Worm (Caenorhabditis elegans) whole organism, L2 larva: ENCODE results near the gene his-61.

Experiments used
- C34F6.9 ChIP-seq: fragments of 150-350 bp; optimal IDR thresholded peaks from 2 replicates; lab custom pipeline; 2014; ENCODE audit warnings: missing biosample characterization, missing genetic modification characterization
- F13H6.1 ChIP-seq: sonication (generic microtip); optimal IDR thresholded peaks from 2 replicates; lab custom pipeline; 2016; ENCODE audit warnings: missing genetic modification characterization, missing compliant biosample characterization
- R02D3.7 ChIP-seq: fragments of 150-350 bp; optimal IDR thresholded peaks from 2 replicates; lab custom pipeline; 2014; ENCODE audit warnings: missing biosample characterization, missing genetic modification characterization
- Y55F3AM.14 ChIP-seq: fragments of 200-800 bp; sonication (Bioruptor generic); optimal IDR thresholded peaks from 2 replicates; lab custom pipeline; 2018; ENCODE audit warnings: mild to moderate bottlenecking, missing genetic modification characterization, missing compliant biosample characterization
- ZK546.5 ChIP-seq: sonication (generic microtip); optimal IDR thresholded peaks from 2 replicates; lab custom pipeline; 2017; ENCODE audit warnings: missing biosample characterization, missing genetic modification characterization
- alr-1 ChIP-seq: fragments of 150-350 bp; optimal IDR thresholded peaks from 2 replicates; lab custom pipeline; 2014; ENCODE audit warnings: missing biosample characterization, missing genetic modification characterization
- aly-2 ChIP-seq: fragments of 150-350 bp; optimal IDR thresholded peaks from 2 replicates; lab custom pipeline; 2014; ENCODE audit warnings: missing biosample characterization, missing genetic modification characterization
- ama-1 ChIP-seq: fragments of 150-350 bp; optimal IDR thresholded peaks from 2 replicates; lab custom pipeline; 2018; ENCODE audit warnings: inconsistent platforms
- blmp-1 ChIP-seq: sonication (generic microtip); optimal IDR thresholded peaks from 2 replicates; lab custom pipeline; 2017; ENCODE audit warnings: missing genetic modification characterization, mild to moderate bottlenecking, missing compliant biosample characterization, antibody characterized with exemption, moderate library complexity; ENCODE audit not compliant: insufficient read depth
- ceh-16 ChIP-seq: fragments of 150-350 bp; optimal IDR thresholded peaks from 2 replicates; lab custom pipeline; 2014; ENCODE audit warnings: missing biosample characterization, missing genetic modification characterization
- ceh-82 ChIP-seq: fragments of 150-350 bp; optimal IDR thresholded peaks from 2 replicates; lab custom pipeline; 2014; ENCODE audit warnings: missing biosample characterization, missing genetic modification characterization
- crh-2 ChIP-seq: sonication (generic microtip); optimal IDR thresholded peaks from 2 replicates; lab custom pipeline; 2017; ENCODE audit warnings: missing biosample characterization, missing genetic modification characterization
- dmd-4 ChIP-seq: sonication (generic microtip); optimal IDR thresholded peaks from 2 replicates; lab custom pipeline; 2017; ENCODE audit warnings: missing biosample characterization, missing genetic modification characterization
- egl-27 ChIP-seq: sonication (generic microtip); optimal IDR thresholded peaks from 3 replicates; lab custom pipeline; 2017; ENCODE audit warnings: missing biosample characterization, missing genetic modification reagents, missing genetic modification characterization
- elt-1 ChIP-seq: fragments of 150-350 bp; optimal IDR thresholded peaks from 2 replicates; lab custom pipeline; 2014; ENCODE audit warnings: missing biosample characterization, missing genetic modification characterization
- elt-3 ChIP-seq: sonication (generic microtip); optimal IDR thresholded peaks from 2 replicates; lab custom pipeline; 2017; ENCODE audit warnings: missing biosample characterization, missing genetic modification characterization
- fos-1 ChIP-seq: fragments of 150-350 bp; optimal IDR thresholded peaks from 2 replicates; lab custom pipeline; 2014; ENCODE audit warnings: missing biosample characterization, missing genetic modification characterization
- gmeb-1 ChIP-seq: fragments of 150-350 bp; optimal IDR thresholded peaks from 2 replicates; lab custom pipeline; 2014; ENCODE audit warnings: missing biosample characterization, missing genetic modification characterization
- lin-11 ChIP-seq: fragments of 150-350 bp; sonication (generic microtip); optimal IDR thresholded peaks from 2 replicates; lab custom pipeline; 2014; ENCODE audit warnings: missing biosample characterization, missing genetic modification characterization, inconsistent platforms, mixed read lengths
- lin-13 ChIP-seq: fragments of 150-350 bp; optimal IDR thresholded peaks from 2 replicates; lab custom pipeline; 2014; ENCODE audit warnings: missing biosample characterization, missing genetic modification reagents, missing genetic modification characterization
- lin-39 ChIP-seq: fragments of 150-350 bp; optimal IDR thresholded peaks from 2 replicates; lab custom pipeline; 2014; ENCODE audit warnings: missing biosample characterization, missing genetic modification reagents, missing genetic modification characterization
- lsy-2 ChIP-seq, 2 experiments: fragments of 150-350 bp in 1 of 2; sonication (generic microtip) in 1 of 2; optimal IDR thresholded peaks; 2 replicates each; lab custom pipeline; 2014 to 2017; ENCODE audit warnings: missing biosample characterization in 2 of 2, missing genetic modification characterization in 2 of 2
- mab-5 ChIP-seq: fragments of 150-350 bp; optimal IDR thresholded peaks from 2 replicates; lab custom pipeline; 2014; ENCODE audit warnings: missing biosample characterization, missing genetic modification characterization
- mbf-1 ChIP-seq: sonication (generic microtip); optimal IDR thresholded peaks from 2 replicates; lab custom pipeline; 2017; ENCODE audit warnings: missing biosample characterization, missing genetic modification characterization
- mdl-1 ChIP-seq, 2 experiments: fragments of 150-350 bp in 1 of 2; sonication (generic microtip) in 1 of 2; optimal IDR thresholded peaks; 2 replicates each; lab custom pipeline; 2017; ENCODE audit warnings: missing biosample characterization in 2 of 2, missing genetic modification characterization in 2 of 2
- nhr-10 ChIP-seq: sonication (generic microtip); optimal IDR thresholded peaks from 2 replicates; lab custom pipeline; 2017; ENCODE audit warnings: missing biosample characterization, missing genetic modification characterization
- nhr-11 ChIP-seq: fragments of 150-350 bp; optimal IDR thresholded peaks from 2 replicates; lab custom pipeline; 2014; ENCODE audit warnings: missing biosample characterization, missing genetic modification characterization
- nhr-129 ChIP-seq: fragments of 150-350 bp; optimal IDR thresholded peaks from 2 replicates; lab custom pipeline; 2014; ENCODE audit warnings: missing biosample characterization, missing genetic modification characterization
- nhr-21 ChIP-seq: fragments of 150-350 bp; optimal IDR thresholded peaks from 2 replicates; lab custom pipeline; 2014; ENCODE audit warnings: missing biosample characterization, missing genetic modification characterization
- nhr-23 ChIP-seq: fragments of 150-350 bp; optimal IDR thresholded peaks from 2 replicates; lab custom pipeline; 2014; ENCODE audit warnings: missing biosample characterization, missing genetic modification reagents, missing genetic modification characterization
- nhr-237 ChIP-seq: fragments of 150-350 bp; optimal IDR thresholded peaks from 2 replicates; lab custom pipeline; 2014; ENCODE audit warnings: missing biosample characterization, missing genetic modification characterization
- nhr-25 ChIP-seq: fragments of 150-350 bp; sonication (generic microtip); optimal IDR thresholded peaks from 3 replicates; lab custom pipeline; 2014; ENCODE audit warnings: missing biosample characterization, missing genetic modification characterization
- nhr-6 ChIP-seq: fragments of 150-350 bp; optimal IDR thresholded peaks from 2 replicates; lab custom pipeline; 2014; ENCODE audit warnings: missing biosample characterization, missing genetic modification characterization
- nhr-77 ChIP-seq: fragments of 150-350 bp; optimal IDR thresholded peaks from 2 replicates; lab custom pipeline; 2014; ENCODE audit warnings: missing biosample characterization, missing genetic modification characterization
- sem-4 ChIP-seq: fragments of 150-350 bp; optimal IDR thresholded peaks from 2 replicates; lab custom pipeline; 2014; ENCODE audit warnings: missing biosample characterization, missing genetic modification reagents, missing genetic modification characterization
- skn-1 ChIP-seq: sonication (generic microtip); optimal IDR thresholded peaks from 2 replicates; lab custom pipeline; 2017; ENCODE audit warnings: missing biosample characterization, missing genetic modification characterization
- sma-3 ChIP-seq: sonication (generic microtip); optimal IDR thresholded peaks from 2 replicates; lab custom pipeline; 2016; ENCODE audit warnings: missing genetic modification reagents, missing genetic modification characterization, missing compliant biosample characterization
- sma-9 ChIP-seq, 2 experiments: fragments of 150-350 bp in 1 of 2; sonication (generic microtip) in 1 of 2; optimal IDR thresholded peaks; 2 replicates each; lab custom pipeline; 2014 to 2016; ENCODE audit warnings: missing genetic modification characterization in 2 of 2, mild to moderate bottlenecking in 1 of 2, missing biosample characterization in 1 of 2, missing compliant biosample characterization in 1 of 2, missing genetic modification reagents in 1 of 2, moderate library complexity in 1 of 2
- snpc-4 ChIP-seq: fragments of 150-350 bp; optimal IDR thresholded peaks from 2 replicates; lab custom pipeline; 2014; ENCODE audit warnings: missing biosample characterization, missing genetic modification characterization
- unc-39 ChIP-seq: fragments of 150-350 bp; optimal IDR thresholded peaks from 2 replicates; lab custom pipeline; 2014; ENCODE audit warnings: missing biosample characterization, missing genetic modification characterization
- unc-55 ChIP-seq: fragments of 150-350 bp; sonication (generic microtip); optimal IDR thresholded peaks from 3 replicates; lab custom pipeline; 2014; ENCODE audit warnings: missing biosample characterization, missing genetic modification reagents, missing genetic modification characterization
- zag-1 ChIP-seq: fragments of 150-350 bp; optimal IDR thresholded peaks from 2 replicates; lab custom pipeline; 2014; ENCODE audit warnings: missing biosample characterization, missing genetic modification characterization
- ztf-11 ChIP-seq: sonication (generic microtip); optimal IDR thresholded peaks from 2 replicates; lab custom pipeline; 2017; ENCODE audit warnings: missing biosample characterization, missing genetic modification characterization
- ztf-4 ChIP-seq: fragments of 150-350 bp; optimal IDR thresholded peaks from 2 replicates; lab custom pipeline; 2014; ENCODE audit warnings: missing biosample characterization, missing genetic modification characterization

Gene his-61

DNA sequence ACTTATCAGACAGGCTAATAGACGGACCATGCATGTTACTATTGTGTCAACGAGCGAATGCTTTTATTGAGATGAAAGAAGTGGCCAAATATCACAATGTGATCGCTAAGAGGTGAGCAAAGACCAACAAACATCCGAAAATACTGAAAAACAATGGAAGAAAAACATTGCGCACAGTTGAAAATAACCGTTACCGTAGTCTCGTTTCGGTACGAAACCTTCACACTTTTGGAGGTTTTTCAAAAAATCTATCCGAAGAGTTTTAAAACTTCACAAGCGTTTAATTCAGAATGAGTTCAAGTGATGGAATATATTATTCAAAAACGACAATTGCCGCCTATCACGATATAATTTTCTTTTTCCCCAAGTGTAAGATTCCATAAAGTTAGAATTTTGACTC is 22.8 kb upstream of the his-61 start:
- no peak for TF ChIP-seq dmd-4 (tag; lab: Kevin White, UChicago)
- no peak for TF ChIP-seq nhr-6
- TF ChIP-seq fos-1 (tag; lab: Kevin White, UChicago), result no peak
- peak in 1 of 2 experiments; percentile 87 for TF ChIP-seq lsy-2 (tag; optimal IDR thresholded peaks at IDR 0.05; lab: Kevin White, UChicago)
- TF ChIP-seq ztf-11 (tag; lab: Kevin White, UChicago), result no peak

DNA sequence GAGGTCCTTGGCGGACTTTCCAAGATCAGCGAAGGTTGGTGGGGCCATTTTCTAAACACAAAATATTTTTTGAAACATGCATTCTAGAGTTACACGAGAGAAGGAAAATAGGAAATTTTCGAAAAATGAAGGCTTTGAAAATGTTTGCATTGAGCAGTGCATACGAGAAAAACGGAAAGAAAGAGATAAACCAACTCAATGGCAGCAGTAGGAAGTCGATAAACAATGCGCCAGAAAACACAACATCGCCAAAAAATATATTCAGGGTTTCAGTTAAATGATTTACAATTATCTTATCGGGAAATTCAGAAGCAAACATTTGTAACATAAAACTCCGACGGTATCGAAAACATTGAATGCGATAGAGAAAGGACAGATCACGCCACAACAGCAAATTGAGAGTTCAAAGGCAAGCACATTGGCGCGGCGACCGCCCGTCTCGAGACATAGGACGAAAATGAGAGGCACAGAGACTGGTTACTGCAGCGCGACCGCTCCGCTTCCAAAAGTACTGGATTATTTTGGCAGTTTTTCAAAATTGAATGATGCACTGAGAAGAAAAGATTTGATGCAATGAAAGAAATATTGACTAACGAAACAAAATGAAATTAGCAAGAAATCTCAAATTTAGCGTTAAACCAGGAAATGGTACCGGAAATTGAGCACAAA is 22.0 kb upstream of the his-61 start, which contains the start of the genes vdac-1 and R05G6.5:
Gene vdac-1 (minus strand): TSS at position 51 of the 669 bp plus-strand sequence.
Gene R05G6.5 (plus strand): TSS at position 527 of the 669 bp plus-strand sequence.
- no peak for TF ChIP-seq nhr-10 (tag; lab: Kevin White, UChicago)
- TF ChIP-seq lin-13 (GFP tag; lab: Kevin White, UChicago), result peak; percentile 80
- TF ChIP-seq zag-1, result peak; percentile 70
- peak; percentile 59 for TF ChIP-seq sma-9 (GFP tag; optimal IDR thresholded peaks at IDR 0.05; lab: Kevin White, UChicago)
- no peak for TF ChIP-seq sma-9 (tag; optimal IDR thresholded peaks at IDR 0.05; lab: Kevin White, UChicago)
- peak; percentile 87 for TF ChIP-seq nhr-129 (tag; lab: Kevin White, UChicago)
- TF ChIP-seq unc-39 (tag; lab: Kevin White, UChicago), result no peak
- peak; percentile 80 for TF ChIP-seq ama-1 (lab: Kevin White, UChicago)
- TF ChIP-seq egl-27 (tag; lab: Kevin White, UChicago), result peak; percentile 42
- peak; percentile 49 to 86 for TF ChIP-seq lsy-2 (tag; optimal IDR thresholded peaks at IDR 0.05; lab: Kevin White, UChicago)
- TF ChIP-seq nhr-11 (tag; lab: Kevin White, UChicago), result no peak
- peak; percentile 51 for TF ChIP-seq ztf-4 (tag; lab: Kevin White, UChicago)
- TF ChIP-seq ZK546.5 (tag; lab: Kevin White, UChicago), result no peak
- TF ChIP-seq ceh-16 (tag; lab: Kevin White, UChicago), result peak; percentile 27
- TF ChIP-seq nhr-77 (tag; lab: Kevin White, UChicago), result no peak
- no peak for TF ChIP-seq alr-1 (tag; lab: Kevin White, UChicago)
- TF ChIP-seq sma-3 (GFP tag; lab: Kevin White, UChicago), result peak; percentile 86
- peak; percentile 16 to 61 for TF ChIP-seq mdl-1 (tag; optimal IDR thresholded peaks at IDR 0.05; lab: Kevin White, UChicago)
- TF ChIP-seq elt-1 (tag; lab: Kevin White, UChicago), result no peak
- TF ChIP-seq dmd-4 (tag; lab: Kevin White, UChicago), result no peak
- peak; percentile 77 for TF ChIP-seq C34F6.9 (tag; lab: Kevin White, UChicago)
- peak; percentile 77 for TF ChIP-seq nhr-25 (tag; lab: Kevin White, UChicago)
- TF ChIP-seq blmp-1 (tag; lab: Kevin White, UChicago), result peak; percentile 57
- TF ChIP-seq lin-11 (tag; lab: Kevin White, UChicago), result peak; percentile 57
- no peak for TF ChIP-seq ztf-11 (tag; lab: Kevin White, UChicago)
- TF ChIP-seq R02D3.7 (tag; lab: Kevin White, UChicago), result no peak
- TF ChIP-seq skn-1 (tag; lab: Kevin White, UChicago), result no peak
- TF ChIP-seq nhr-237, result no peak
- peak; percentile 74 for TF ChIP-seq nhr-21
- TF ChIP-seq gmeb-1, result peak; percentile 89
- TF ChIP-seq elt-3 (tag; lab: Kevin White, UChicago), result no peak
- TF ChIP-seq snpc-4 (tag; lab: Kevin White, UChicago), result peak; percentile 44
- peak; percentile 92 for TF ChIP-seq crh-2 (tag; lab: Kevin White, UChicago)
- no peak for TF ChIP-seq lin-39 (tag; lab: Kevin White, UChicago)
- peak; percentile 85 for TF ChIP-seq unc-55 (GFP tag; lab: Kevin White, UChicago)
- TF ChIP-seq nhr-6, result peak; percentile 25
- TF ChIP-seq sem-4 (tag; lab: Kevin White, UChicago), result peak; percentile 42
- TF ChIP-seq F13H6.1, result peak; percentile 81
- peak; percentile 88 for TF ChIP-seq fos-1 (tag; lab: Kevin White, UChicago)

DNA sequence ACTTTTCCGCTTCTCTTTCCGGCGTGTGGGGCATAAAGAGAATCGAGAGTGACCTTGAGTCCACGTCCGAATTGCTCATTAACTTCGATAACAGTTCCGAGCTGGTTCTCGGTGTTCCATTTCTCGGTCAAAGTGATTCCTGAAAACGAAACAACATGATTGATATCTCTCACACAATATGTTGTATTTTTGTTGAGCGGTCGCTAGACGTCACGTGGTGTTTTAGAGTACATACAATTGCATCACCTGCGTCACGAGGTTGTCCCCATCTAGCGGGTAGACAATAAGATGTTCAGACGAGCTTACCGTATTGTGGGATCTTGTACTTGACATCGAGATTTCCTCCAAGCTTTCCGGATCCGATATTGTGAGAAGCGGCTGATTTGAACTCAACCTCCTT is 21.3 kb upstream of the his-61 start:
- TF ChIP-seq lsy-2 (tag; optimal IDR thresholded peaks at IDR 0.05; lab: Kevin White, UChicago) (peak in 1 of 2 experiments; percentile 61), crh-2 (tag; lab: Kevin White, UChicago) (peak; percentile 29), ztf-4 (tag; lab: Kevin White, UChicago) (no peak), mdl-1 (tag; optimal IDR thresholded peaks at IDR 0.05; lab: Kevin White, UChicago) (peak in 1 of 2 experiments; percentile 1), egl-27 (tag; lab: Kevin White, UChicago) (no peak), mbf-1 (tag; lab: Kevin White, UChicago) (no peak), fos-1 (tag; lab: Kevin White, UChicago) (no peak), nhr-25 (tag; lab: Kevin White, UChicago) (peak; percentile 58), nhr-237 (no peak), ceh-16 (tag; lab: Kevin White, UChicago) (no peak), mab-5 (tag; lab: Kevin White, UChicago) (no peak), Y55F3AM.14 (GFP tag; lab: Kevin White, UChicago) (no peak), ama-1 (lab: Kevin White, UChicago) (peak; percentile 35), dmd-4 (tag; lab: Kevin White, UChicago) (no peak), nhr-23 (tag; lab: Kevin White, UChicago) (no peak), nhr-10 (tag; lab: Kevin White, UChicago) (no peak), snpc-4 (tag; lab: Kevin White, UChicago) (no peak), sma-3 (GFP tag; lab: Kevin White, UChicago) (peak; percentile 28), ceh-82 (no peak), skn-1 (tag; lab: Kevin White, UChicago) (no peak), lin-13 (GFP tag; lab: Kevin White, UChicago) (peak; percentile 21), ZK546.5 (tag; lab: Kevin White, UChicago) (no peak), R02D3.7 (tag; lab: Kevin White, UChicago) (no peak), nhr-6 (no peak), C34F6.9 (tag; lab: Kevin White, UChicago) (peak; percentile 24), aly-2 (tag; lab: Kevin White, UChicago) (no peak), unc-55 (GFP tag; lab: Kevin White, UChicago) (no peak), F13H6.1 (peak; percentile 35), nhr-77 (tag; lab: Kevin White, UChicago) (no peak)
